Fruit fly (Drosophila melanogaster): ENCODE results near the gene Cad96Ca.
A peak's percentile ranks its signal among the peaks of the same experiment; 100 is the strongest.

Cad96Ca gene

dm6 chr3R:25221203-25221807 lies 13.2 kb upstream of the Cad96Ca start, which contains the start of gene Alg9 (continued):
- TF ChIP-seq pzg (GFP tag; optimal IDR thresholded peaks at IDR 0.05): peak; percentile 79
- no peak for TF ChIP-seq NC2α (GFP tag; optimal IDR thresholded peaks at IDR 0.05)
- TF ChIP-seq CrebB (tag; optimal IDR thresholded peaks at IDR 0.05): no peak
- no peak for TF ChIP-seq crp (GFP tag; optimal IDR thresholded peaks at IDR 0.05)
- no peak for TF ChIP-seq org-1 (GFP tag; optimal IDR thresholded peaks at IDR 0.05)
- TF ChIP-seq lbe (GFP tag; optimal IDR thresholded peaks at IDR 0.05): no peak
- no peak for TF ChIP-seq Sox100B (GFP tag; optimal IDR thresholded peaks at IDR 0.05)
- TF ChIP-seq Antp (GFP tag; optimal IDR thresholded peaks at IDR 0.05): no peak
- no peak for TF ChIP-seq slp2 (GFP tag; optimal IDR thresholded peaks at IDR 0.05)
- no peak for TF ChIP-seq Dip3 (GFP tag; optimal IDR thresholded peaks at IDR 0.05)
- peak; percentile 89 for TF ChIP-seq Dll (GFP tag; IDR thresholded peaks at IDR 0.05; ENCODE audit: partially characterized antibody)
- peak; percentile 88 for TF ChIP-seq Med (GFP tag)
- peak; percentile 56 for TF ChIP-seq Sin3A (optimal IDR thresholded peaks at IDR 0.05)
- peak; percentile 89 for TF ChIP-seq unc-4 (GFP tag; IDR thresholded peaks at IDR 0.05; ENCODE audit: partially characterized antibody)
- TF ChIP-seq CG33557 (GFP tag; optimal IDR thresholded peaks at IDR 0.05): no peak
- no peak for TF ChIP-seq CG1792 (GFP tag; optimal IDR thresholded peaks at IDR 0.05)
- TF ChIP-seq nerfin-1 (tag; optimal IDR thresholded peaks at IDR 0.05): no peak
- TF ChIP-seq CG4820 (GFP tag; optimal IDR thresholded peaks at IDR 0.05): no peak
- TF ChIP-seq CG13287 (GFP tag; IDR thresholded peaks at IDR 0.05; ENCODE audit: partially characterized antibody): peak; percentile 94
- no peak for TF ChIP-seq Lhr (GFP tag; optimal IDR thresholded peaks at IDR 0.05)
- peak; percentile 98 for TF ChIP-seq ssp (GFP tag; IDR thresholded peaks at IDR 0.05)
- peak; percentile 16 for TF ChIP-seq ems (GFP tag; optimal IDR thresholded peaks at IDR 0.05)
- peak; percentile 2; the same call in 1 of the 4 replicates for TF ChIP-seq Gug (GFP tag; IDR thresholded peaks at IDR 0.05)
- TF ChIP-seq tgo (GFP tag; IDR thresholded peaks at IDR 0.05): no peak
- no peak for TF ChIP-seq pros (GFP tag; optimal IDR thresholded peaks at IDR 0.05)
- peak; percentile 84 for TF ChIP-seq CG7357 (GFP tag; IDR thresholded peaks at IDR 0.05)
- peak in 1 of 2 experiments; percentile 6 for TF ChIP-seq dpn (GFP tag; optimal IDR thresholded peaks at IDR 0.05)
- no peak for TF ChIP-seq ci (GFP tag; IDR thresholded peaks at IDR 0.05)
- no peak for TF ChIP-seq gce (GFP tag; IDR thresholded peaks at IDR 0.05)
- TF ChIP-seq p53 (GFP tag; optimal IDR thresholded peaks at IDR 0.05): no peak
- TF ChIP-seq Doc3 (GFP tag; IDR thresholded peaks at IDR 0.05; ENCODE audit: partially characterized antibody): peak; percentile 83
- peak; percentile 76 for TF ChIP-seq CG30020 (tag; optimal IDR thresholded peaks at IDR 0.05)
- TF ChIP-seq Ets97D (GFP tag; optimal IDR thresholded peaks at IDR 0.05): peak; percentile 74
- peak; percentile 89 for TF ChIP-seq amos (GFP tag; IDR thresholded peaks at IDR 0.05; ENCODE audit: partially characterized antibody)
- peak; percentile 84 for TF ChIP-seq CG2116 (GFP tag; optimal IDR thresholded peaks at IDR 0.05)
- peak; percentile 42 for TF ChIP-seq gfzf (GFP tag; optimal IDR thresholded peaks at IDR 0.05)
- TF ChIP-seq Dfd (GFP tag; optimal IDR thresholded peaks at IDR 0.05): peak in 1 of 2 experiments; percentile 30
- no peak for TF ChIP-seq CHES-1-like (GFP tag; optimal IDR thresholded peaks at IDR 0.05)
- no peak for TF ChIP-seq ranshi (GFP tag; IDR thresholded peaks at IDR 0.05)
- peak; percentile 30 for TF ChIP-seq CTCF (GFP tag; optimal IDR thresholded peaks at IDR 0.05)
- TF ChIP-seq prd (optimal IDR thresholded peaks at IDR 0.05): no peak
- TF ChIP-seq prd (GFP tag; IDR thresholded peaks at IDR 0.05): no peak
- peak; percentile 62 for TF ChIP-seq Dp (GFP tag; optimal IDR thresholded peaks at IDR 0.05)
- no peak for TF ChIP-seq ash1 (GFP tag; optimal IDR thresholded peaks at IDR 0.05)
- no peak for TF ChIP-seq odd (GFP tag; optimal IDR thresholded peaks at IDR 0.05)
- peak; percentile 88 for TF ChIP-seq mld (GFP tag; IDR thresholded peaks at IDR 0.05; ENCODE audit: partially characterized antibody)
- TF ChIP-seq CG17186 (GFP tag; optimal IDR thresholded peaks at IDR 0.05): peak; percentile 2
- no peak for TF ChIP-seq CG10209 (GFP tag; optimal IDR thresholded peaks at IDR 0.05)
- peak; percentile 94 for TF ChIP-seq CG15514 (GFP tag; optimal IDR thresholded peaks at IDR 0.05)
- no peak for TF ChIP-seq CG4854 (GFP tag; optimal IDR thresholded peaks at IDR 0.05)
- no peak for TF ChIP-seq gsb (GFP tag; IDR thresholded peaks at IDR 0.05)
